Fruit fly (Drosophila melanogaster): Measurements from ENCODE around the gene Dad.
A peak's percentile ranks its signal among the peaks of the same experiment; 100 is the strongest.

The Dad gene

DNA sequence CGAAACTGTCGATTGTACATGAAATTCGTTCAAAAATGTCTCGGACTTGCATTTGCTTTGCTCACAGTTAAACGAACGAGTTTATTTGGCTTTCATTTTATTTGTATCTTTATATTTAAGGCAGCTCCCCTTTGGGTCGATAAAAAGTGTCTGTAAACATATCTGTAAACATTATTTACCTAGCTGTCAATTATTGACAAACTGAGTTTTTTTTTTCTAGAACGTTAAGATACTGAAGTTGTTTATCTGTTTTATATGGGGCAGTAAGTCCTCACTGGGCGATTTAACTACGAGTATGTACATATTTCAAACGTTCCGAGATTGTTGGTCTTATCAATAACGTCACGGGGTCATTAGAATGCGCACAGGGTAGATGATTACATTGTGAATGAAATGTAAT is 61.9 kb downstream of the Dad start (continued):
- no peak for TF ChIP-seq scrt (GFP tag; optimal IDR thresholded peaks at IDR 0.05)
- TF ChIP-seq mam (GFP tag; optimal IDR thresholded peaks at IDR 0.05), result no peak
- TF ChIP-seq Nf-YB (GFP tag; optimal IDR thresholded peaks at IDR 0.05), result no peak
- TF ChIP-seq D19B (GFP tag; optimal IDR thresholded peaks at IDR 0.05), result no peak
- no peak for TF ChIP-seq Lpt (GFP tag; optimal IDR thresholded peaks at IDR 0.05)
- TF ChIP-seq nau (GFP tag; optimal IDR thresholded peaks at IDR 0.05), result peak; percentile 35
- TF ChIP-seq CG12219 (GFP tag; optimal IDR thresholded peaks at IDR 0.05), result peak; percentile 37
- TF ChIP-seq CG2129 (GFP tag; IDR thresholded peaks at IDR 0.05; ENCODE audit: partially characterized antibody), result no peak
- peak; percentile 8 for TF ChIP-seq grau (tag; optimal IDR thresholded peaks at IDR 0.05)
- no peak for TF ChIP-seq tna (GFP tag; IDR thresholded peaks at IDR 0.05; ENCODE audit: partially characterized antibody)
- TF ChIP-seq ftz-f1 (GFP tag; optimal IDR thresholded peaks at IDR 0.05), result no peak
- no peak for TF ChIP-seq tgo (GFP tag; IDR thresholded peaks at IDR 0.05)
- TF ChIP-seq CG11456 (GFP tag; IDR thresholded peaks at IDR 0.05), result no peak
- TF ChIP-seq CG13287 (GFP tag; IDR thresholded peaks at IDR 0.05; ENCODE audit: partially characterized antibody), result no peak
- TF ChIP-seq Med (GFP tag), result peak; percentile 63
- peak; percentile 39 for TF ChIP-seq CG14710 (tag; optimal IDR thresholded peaks at IDR 0.05)
- no peak for TF ChIP-seq Adf1 (GFP tag; IDR thresholded peaks at IDR 0.05)
- TF ChIP-seq CG4282 (GFP tag; optimal IDR thresholded peaks at IDR 0.05), result no peak
- no peak for TF ChIP-seq Deaf1 (tag; optimal IDR thresholded peaks at IDR 0.05)
- peak; percentile 58 for TF ChIP-seq Fer1 (GFP tag; optimal IDR thresholded peaks at IDR 0.05)
- TF ChIP-seq CG12942 (GFP tag; optimal IDR thresholded peaks at IDR 0.05), result no peak
- TF ChIP-seq CG11723 (GFP tag; optimal IDR thresholded peaks at IDR 0.05), result peak; percentile 25
- TF ChIP-seq HLHmδ (GFP tag; optimal IDR thresholded peaks at IDR 0.05), result no peak
- no peak for TF ChIP-seq Pdp1 (GFP tag; optimal IDR thresholded peaks at IDR 0.05)
- TF ChIP-seq insv (GFP tag; optimal IDR thresholded peaks at IDR 0.05), result no peak
- TF ChIP-seq Mad (GFP tag; optimal IDR thresholded peaks at IDR 0.05), result no peak
- no peak for TF ChIP-seq CG6683 (GFP tag; optimal IDR thresholded peaks at IDR 0.05)
- TF ChIP-seq CG1603 (tag; optimal IDR thresholded peaks at IDR 0.05), result no peak
- no peak for TF ChIP-seq sima (GFP tag; optimal IDR thresholded peaks at IDR 0.05)
- no peak for TF ChIP-seq vvl (GFP tag; IDR thresholded peaks at IDR 0.05)
- 0 out of 2 replicates have a peak, but pooled peaks have one; percentile 20 for TF ChIP-seq CG14441 (GFP tag; IDR thresholded peaks at IDR 0.05)
- TF ChIP-seq ewg (GFP tag; optimal IDR thresholded peaks at IDR 0.05), result no peak
- no peak for TF ChIP-seq CG12071 (GFP tag; optimal IDR thresholded peaks at IDR 0.05)
- no peak for TF ChIP-seq CG10565 (GFP tag; optimal IDR thresholded peaks at IDR 0.05)
- no peak for TF ChIP-seq CG32532 (GFP tag; IDR thresholded peaks at IDR 0.05)
- no peak for TF ChIP-seq Lhr (GFP tag; optimal IDR thresholded peaks at IDR 0.05)
- TF ChIP-seq CG8388 (GFP tag; optimal IDR thresholded peaks at IDR 0.05), result no peak
- peak in 1 of 3 experiments; percentile 1 for TF ChIP-seq lola (GFP tag; optimal IDR thresholded peaks at IDR 0.05)
- TF ChIP-seq ab (GFP tag; optimal IDR thresholded peaks at IDR 0.05), result no peak
- no peak for TF ChIP-seq zfh1 (GFP tag; IDR thresholded peaks at IDR 0.05)
- peak; percentile 55 for TF ChIP-seq CG3407 (GFP tag; optimal IDR thresholded peaks at IDR 0.05)
- no peak for TF ChIP-seq Ptx1 (GFP tag; IDR thresholded peaks at IDR 0.05)
- TF ChIP-seq H2.0 (GFP tag; IDR thresholded peaks at IDR 0.05), result no peak
- TF ChIP-seq ttk (GFP tag; IDR thresholded peaks at IDR 0.05), result no peak
- peak; percentile 73 for TF ChIP-seq lab (GFP tag; optimal IDR thresholded peaks at IDR 0.05)
- no peak for TF ChIP-seq MBD-R2 (GFP tag; IDR thresholded peaks at IDR 0.05)
- no peak for TF ChIP-seq slp2 (GFP tag; optimal IDR thresholded peaks at IDR 0.05)
- no peak for TF ChIP-seq fu2 (GFP tag; optimal IDR thresholded peaks at IDR 0.05)
- TF ChIP-seq sisA (GFP tag; IDR thresholded peaks at IDR 0.05), result no peak
- no peak for TF ChIP-seq CG4730 (GFP tag; IDR thresholded peaks at IDR 0.05)
- no peak for TF ChIP-seq repo (GFP tag; optimal IDR thresholded peaks at IDR 0.05)

All from whole organism, embryonic.